Worm (Caenorhabditis elegans) whole organism, young adult: Measurements from ENCODE around the gene abts-4.

Experiments used
- B0336.3 ChIP-seq: fragments of 200-800 bp; sonication (Bioruptor generic); IDR thresholded peaks from 2 replicates; pipeline ENCODE4 v1.3.6; 2022; ENCODE audit warnings: missing genetic modification characterization, missing compliant biosample characterization
- C06A6.2 ChIP-seq: fragments of 200-800 bp; sonication (Bioruptor generic); conservative IDR thresholded peaks from 2 replicates; pipeline ENCODE4 v1.3.6; 2022; ENCODE audit warnings: missing genetic modification characterization, missing compliant biosample characterization
- C17E4.6 ChIP-seq: fragments of 200-800 bp; sonication (Bioruptor generic); IDR thresholded peaks from 2 replicates; pipeline ENCODE4 v1.3.6; 2022; ENCODE audit warnings: missing genetic modification reagents, missing genetic modification characterization, missing compliant biosample characterization
- F10E7.11 ChIP-seq: sonication (generic microtip); optimal IDR thresholded peaks from 2 replicates; lab custom pipeline; 2017; ENCODE audit warnings: mild to moderate bottlenecking, missing genetic modification characterization, moderate library complexity, missing compliant biosample characterization
- F22D6.2 ChIP-seq: sonication (generic microtip); optimal IDR thresholded peaks from 2 replicates; lab custom pipeline; 2016; ENCODE audit warnings: mild to moderate bottlenecking, missing genetic modification characterization, missing compliant biosample characterization
- F49E8.2 ChIP-seq: sonication (generic microtip); optimal IDR thresholded peaks from 3 replicates; lab custom pipeline; 2017; ENCODE audit warnings: missing genetic modification characterization, mild to moderate bottlenecking, missing compliant biosample characterization, antibody characterized with exemption, moderate library complexity; ENCODE audit not compliant: insufficient read depth
- F55B11.4 ChIP-seq: sonication (generic microtip); optimal IDR thresholded peaks from 2 replicates; lab custom pipeline; 2016; ENCODE audit warnings: missing compliant biosample characterization, missing genetic modification characterization, borderline replicate concordance; ENCODE audit not compliant: insufficient read depth
- K12H6.12 ChIP-seq: fragments of 200-800 bp; sonication (Bioruptor generic); optimal IDR thresholded peaks from 2 replicates; lab custom pipeline; 2018; ENCODE audit warnings: mild to moderate bottlenecking, missing genetic modification characterization, missing compliant biosample characterization
- Y53F4B.3 ChIP-seq: fragments of 200-800 bp; sonication (Bioruptor generic); IDR thresholded peaks from 2 replicates; pipeline ENCODE4 v1.3.6; 2022; ENCODE audit warnings: missing genetic modification reagents, missing genetic modification characterization, missing compliant biosample characterization
- Y53G8AR.9 ChIP-seq: fragments of 200-800 bp; sonication (Bioruptor generic); conservative IDR thresholded peaks from 2 replicates; pipeline ENCODE4 v1.3.6; 2022; ENCODE audit warnings: missing genetic modification reagents, missing genetic modification characterization, missing compliant biosample characterization
- Y56A3A.18 ChIP-seq: fragments of 200-800 bp; sonication (Bioruptor generic); IDR thresholded peaks from 2 replicates; pipeline ENCODE4 v1.3.6; 2022; ENCODE audit warnings: missing genetic modification reagents, missing genetic modification characterization, missing compliant biosample characterization
- Y79H2A.3 ChIP-seq: fragments of 200-800 bp; sonication (Bioruptor generic); conservative IDR thresholded peaks from 2 replicates; pipeline ENCODE4 v1.3.6; 2022; ENCODE audit warnings: missing genetic modification reagents, missing genetic modification characterization, missing compliant biosample characterization
- ZK185.1 ChIP-seq: sonication (generic microtip); optimal IDR thresholded peaks from 2 replicates; lab custom pipeline; 2016; ENCODE audit warnings: mild to moderate bottlenecking, missing genetic modification characterization, missing compliant biosample characterization; ENCODE audit not compliant: poor library complexity, severe bottlenecking
- athp-1 ChIP-seq: sonication (generic microtip); optimal IDR thresholded peaks from 2 replicates; lab custom pipeline; 2017; ENCODE audit warnings: mild to moderate bottlenecking, missing genetic modification characterization, missing compliant biosample characterization
- bed-1 ChIP-seq: fragments of 200-800 bp; sonication (Bioruptor generic); IDR thresholded peaks from 2 replicates; pipeline ENCODE4 v1.3.6; 2022; ENCODE audit warnings: missing genetic modification reagents, missing genetic modification characterization, missing compliant biosample characterization
- ccch-3 ChIP-seq: fragments of 200-800 bp; sonication (Bioruptor generic); optimal IDR thresholded peaks from 2 replicates; lab custom pipeline; 2018; ENCODE audit warnings: mild to moderate bottlenecking, missing genetic modification characterization, missing compliant biosample characterization
- ceh-40 ChIP-seq: fragments of 200-800 bp; sonication (Bioruptor generic); IDR thresholded peaks from 2 replicates; pipeline ENCODE4 v1.3.6; 2022; ENCODE audit warnings: missing genetic modification characterization, missing compliant biosample characterization
- ceh-79 ChIP-seq: sonication (generic microtip); optimal IDR thresholded peaks from 2 replicates; lab custom pipeline; 2017; ENCODE audit warnings: mild to moderate bottlenecking, missing genetic modification characterization, missing compliant biosample characterization
- ceh-91 ChIP-seq: fragments of 200-800 bp; sonication (Bioruptor generic); IDR thresholded peaks from 2 replicates; pipeline ENCODE4 v1.3.6; 2022; ENCODE audit warnings: missing genetic modification reagents, missing genetic modification characterization, missing compliant biosample characterization
- dpff-1 ChIP-seq: sonication (generic microtip); optimal IDR thresholded peaks from 2 replicates; lab custom pipeline; 2017; ENCODE audit warnings: mild to moderate bottlenecking, missing genetic modification characterization, missing compliant biosample characterization
- efl-1 ChIP-seq: fragments of 150-350 bp; optimal IDR thresholded peaks from 2 replicates; lab custom pipeline; 2014; ENCODE audit warnings: missing biosample characterization, missing genetic modification reagents, missing genetic modification characterization
- egl-18 ChIP-seq: fragments of 200-800 bp; sonication (Bioruptor generic); IDR thresholded peaks from 2 replicates; pipeline ENCODE4 v1.3.6; 2022; ENCODE audit warnings: missing genetic modification reagents, missing genetic modification characterization, missing compliant biosample characterization
- egrh-3 ChIP-seq: fragments of 200-800 bp; sonication (Bioruptor generic); IDR thresholded peaks from 2 replicates; pipeline ENCODE4 v1.3.6; 2022; ENCODE audit warnings: missing genetic modification reagents, missing genetic modification characterization, missing compliant biosample characterization
- ekl-4 ChIP-seq: fragments of 200-800 bp; sonication (Bioruptor generic); IDR thresholded peaks from 2 replicates; pipeline ENCODE4 v1.3.6; 2022; ENCODE audit warnings: missing genetic modification reagents, missing genetic modification characterization, missing compliant biosample characterization
- gei-17 ChIP-seq: fragments of 200-800 bp; sonication (Bioruptor generic); optimal IDR thresholded peaks from 2 replicates; lab custom pipeline; 2018; ENCODE audit warnings: mild to moderate bottlenecking, missing genetic modification characterization, missing compliant biosample characterization
- hlh-26 ChIP-seq: fragments of 200-800 bp; sonication (Bioruptor generic); conservative IDR thresholded peaks from 2 replicates; pipeline ENCODE4 v1.3.6; 2022; ENCODE audit warnings: missing genetic modification reagents, missing genetic modification characterization, missing compliant biosample characterization
- hmg-1.2 ChIP-seq: fragments of 200-800 bp; sonication (Bioruptor generic); IDR thresholded peaks from 2 replicates; pipeline ENCODE4 v1.3.6; 2022; ENCODE audit warnings: missing genetic modification reagents, missing genetic modification characterization, missing compliant biosample characterization
- hsf-1 ChIP-seq: fragments of 200-800 bp; sonication (Bioruptor generic); IDR thresholded peaks from 2 replicates; pipeline ENCODE4 v1.3.6; 2022; ENCODE audit warnings: missing genetic modification reagents, missing genetic modification characterization, missing compliant biosample characterization
- lag-1 ChIP-seq: fragments of 200-800 bp; sonication (Bioruptor generic); IDR thresholded peaks from 2 replicates; pipeline ENCODE4 v1.3.6; 2022; ENCODE audit warnings: missing genetic modification reagents, missing genetic modification characterization, missing compliant biosample characterization
- madf-3 ChIP-seq: fragments of 200-800 bp; sonication (Bioruptor generic); IDR thresholded peaks from 2 replicates; pipeline ENCODE4 v1.3.6; 2022; ENCODE audit warnings: missing genetic modification reagents, missing genetic modification characterization, missing compliant biosample characterization
- madf-6 ChIP-seq: fragments of 200-800 bp; sonication (Bioruptor generic); IDR thresholded peaks from 2 replicates; pipeline ENCODE4 v1.3.6; 2022; ENCODE audit warnings: missing genetic modification reagents, missing genetic modification characterization, missing compliant biosample characterization
- nfya-2 ChIP-seq: fragments of 200-800 bp; sonication (Bioruptor generic); IDR thresholded peaks from 2 replicates; pipeline ENCODE4 v1.3.6; 2022; ENCODE audit warnings: missing genetic modification reagents, missing genetic modification characterization, missing compliant biosample characterization
- nhr-120 ChIP-seq: fragments of 200-800 bp; sonication (Bioruptor generic); IDR thresholded peaks from 2 replicates; pipeline ENCODE4 v1.3.6; 2022; ENCODE audit warnings: missing genetic modification characterization, missing compliant biosample characterization
- nhr-179 ChIP-seq: sonication (generic microtip); optimal IDR thresholded peaks from 2 replicates; lab custom pipeline; 2016; ENCODE audit warnings: mild to moderate bottlenecking, missing genetic modification characterization, missing compliant biosample characterization
- nhr-27 ChIP-seq: fragments of 200-800 bp; sonication (Bioruptor generic); optimal IDR thresholded peaks from 2 replicates; lab custom pipeline; 2018; ENCODE audit warnings: mild to moderate bottlenecking, missing genetic modification characterization, moderate library complexity, missing compliant biosample characterization
- rpc-1 ChIP-seq, 2 experiments: fragments of 150-350 bp in 1 of 2; sonication (generic microtip) in 1 of 2; optimal IDR thresholded peaks; 2 replicates each; lab custom pipeline; 2014 to 2018; ENCODE audit warnings: missing biosample characterization in 1 of 2, missing genetic modification characterization in 1 of 2, missing genetic modification reagents in 1 of 2, missing genotype in 1 of 2
- sea-2 ChIP-seq: fragments of 200-800 bp; sonication (Bioruptor generic); IDR thresholded peaks from 2 replicates; pipeline ENCODE4 v1.3.6; 2022; ENCODE audit warnings: missing genetic modification characterization, missing compliant biosample characterization
- snpc-1.1 ChIP-seq: sonication (generic microtip); optimal IDR thresholded peaks from 2 replicates; lab custom pipeline; 2017; ENCODE audit warnings: missing genetic modification characterization, mild to moderate bottlenecking, missing compliant biosample characterization, antibody characterized with exemption, moderate library complexity, missing genotype, missing genetic modification reagents; ENCODE audit not compliant: insufficient read depth
- snpc-3.4 ChIP-seq: sonication (generic microtip); optimal IDR thresholded peaks from 2 replicates; lab custom pipeline; 2017; ENCODE audit warnings: missing genetic modification characterization, mild to moderate bottlenecking, missing compliant biosample characterization, antibody characterized with exemption, moderate library complexity, missing genotype, missing genetic modification reagents
- somi-1 ChIP-seq: fragments of 200-800 bp; sonication (Bioruptor generic); optimal IDR thresholded peaks from 2 replicates; lab custom pipeline; 2018; ENCODE audit warnings: mild to moderate bottlenecking, missing genetic modification characterization, missing compliant biosample characterization
- tbp1 ChIP-seq: fragments of 200-800 bp; sonication (Bioruptor generic); optimal IDR thresholded peaks from 2 replicates; lab custom pipeline; 2018; ENCODE audit warnings: mild to moderate bottlenecking, missing genetic modification characterization, missing compliant biosample characterization
- tbx-9 ChIP-seq: sonication (generic microtip); optimal IDR thresholded peaks from 2 replicates; lab custom pipeline; 2016; ENCODE audit warnings: borderline replicate concordance, missing genetic modification characterization, inconsistent platforms, missing compliant biosample characterization
- unc-130 ChIP-seq: sonication (generic microtip); optimal IDR thresholded peaks from 2 replicates; lab custom pipeline; 2016; ENCODE audit warnings: missing genetic modification reagents, missing genetic modification characterization, missing compliant biosample characterization
- zfh-2 ChIP-seq: fragments of 200-800 bp; sonication (Bioruptor generic); conservative IDR thresholded peaks from 2 replicates; pipeline ENCODE4 v1.3.6; 2022; ENCODE audit warnings: missing genetic modification reagents, missing genetic modification characterization, missing compliant biosample characterization
- ztf-18 ChIP-seq: sonication (generic microtip); optimal IDR thresholded peaks from 2 replicates; lab custom pipeline; 2016; ENCODE audit warnings: missing genotype, mild to moderate bottlenecking, missing genetic modification characterization, missing compliant biosample characterization
- ztf-25 ChIP-seq: fragments of 200-800 bp; sonication (Bioruptor generic); IDR thresholded peaks from 2 replicates; pipeline ENCODE4 v1.3.6; 2022; ENCODE audit warnings: missing genetic modification reagents, missing genetic modification characterization, missing compliant biosample characterization
- ztf-26 ChIP-seq: sonication (generic microtip); optimal IDR thresholded peaks from 2 replicates; lab custom pipeline; 2017; ENCODE audit warnings: missing genetic modification characterization, missing compliant biosample characterization

Gene abts-4

DNA sequence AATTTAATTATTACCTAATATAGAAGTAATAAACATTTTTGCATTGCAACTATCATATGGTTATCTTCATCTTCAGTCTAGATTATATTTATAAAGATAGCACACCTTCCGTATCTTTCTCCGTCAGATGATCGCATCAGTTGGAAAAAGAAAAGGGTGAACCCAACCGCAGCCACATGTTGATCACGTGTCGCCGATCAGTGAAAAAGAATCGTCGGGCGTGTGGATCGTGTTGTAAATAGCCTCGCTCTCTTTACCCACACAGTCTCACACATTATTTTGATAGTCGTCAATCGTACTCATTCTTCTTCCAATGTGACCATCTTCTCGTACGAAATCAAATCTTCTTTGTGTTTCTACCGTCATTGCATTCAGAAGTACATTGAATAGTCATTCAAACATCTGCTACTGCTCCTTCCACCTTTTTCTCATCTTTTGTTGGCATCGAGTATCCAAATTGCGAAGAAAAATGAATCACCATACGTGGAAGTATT lies 17.6 kb downstream of the abts-4 start:
- peak; percentile 8; the same call in 1 of the 2 replicates for TF ChIP-seq egrh-3
- peak; percentile 61 for TF ChIP-seq nhr-27 (tag; lab: Kevin White, UChicago)
- peak; percentile 76 for TF ChIP-seq ekl-4
- no peak for TF ChIP-seq tbx-9 (tag; lab: Kevin White, UChicago)
- TF ChIP-seq gei-17 (GFP tag; lab: Kevin White, UChicago): peak; percentile 88
- TF ChIP-seq somi-1 (GFP tag; lab: Kevin White, UChicago): peak; percentile 97
- no peak for TF ChIP-seq snpc-3.4 (tag; lab: Kevin White, UChicago)
- no peak for TF ChIP-seq nhr-120 (GFP tag; lab: Robert Waterston, UW)
- TF ChIP-seq ztf-25 (GFP tag; lab: Robert Waterston, UW): 0 out of 2 replicates have a peak, but pooled peaks have one; percentile 63
- no peak for TF ChIP-seq snpc-1.1 (tag; lab: Kevin White, UChicago)
- TF ChIP-seq madf-6 (GFP tag; lab: Robert Waterston, UW): peak; percentile 32; the same call in 1 of the 2 replicates
- TF ChIP-seq Y53F4B.3 (GFP tag; lab: Robert Waterston, UW): no peak
- 0 out of 2 replicates have a peak, but pooled peaks have one; percentile 45 for TF ChIP-seq madf-3 (GFP tag; lab: Robert Waterston, UW)
- TF ChIP-seq hlh-26 (GFP tag; lab: Robert Waterston, UW): no peak
- TF ChIP-seq F49E8.2: no peak
- no peak for TF ChIP-seq bed-1 (GFP tag; lab: Robert Waterston, UW)
- peak; percentile 45 for TF ChIP-seq zfh-2 (GFP tag; lab: Robert Waterston, UW)
- peak; percentile 92 for TF ChIP-seq B0336.3
- 0 out of 2 replicates have a peak, but pooled peaks have one; percentile 67 for TF ChIP-seq Y56A3A.18 (GFP tag; lab: Robert Waterston, UW)
- TF ChIP-seq egl-18: no peak
- peak; percentile 97 for TF ChIP-seq ztf-26
- no peak for TF ChIP-seq dpff-1 (tag; lab: Kevin White, UChicago)
- no peak for TF ChIP-seq ceh-79 (tag; lab: Kevin White, UChicago)
- no peak for TF ChIP-seq nfya-2 (GFP tag; lab: Robert Waterston, UW)
- peak; percentile 74; the same call in 1 of the 2 replicates for TF ChIP-seq Y79H2A.3 (GFP tag; lab: Robert Waterston, UW)
- TF ChIP-seq tbp1 (GFP tag; lab: Kevin White, UChicago): peak; percentile 69
- peak; percentile 95 for TF ChIP-seq F22D6.2
- TF ChIP-seq hmg-1.2: peak; percentile 59
- TF ChIP-seq ccch-3: no peak
- TF ChIP-seq lag-1 (GFP tag; lab: Robert Waterston, UW): 0 out of 2 replicates have a peak, but pooled peaks have one; percentile 25
- peak; percentile 88 for TF ChIP-seq C06A6.2
- TF ChIP-seq hsf-1 (GFP tag; lab: Robert Waterston, UW): peak; percentile 49; the same call in 1 of the 2 replicates
- TF ChIP-seq C17E4.6 (GFP tag; lab: Robert Waterston, UW): peak; percentile 79
- peak; percentile 71 for TF ChIP-seq K12H6.12 (tag; lab: Kevin White, UChicago)
- TF ChIP-seq efl-1 (GFP tag; lab: Kevin White, UChicago): no peak
- TF ChIP-seq Y53G8AR.9: peak; percentile 92
- TF ChIP-seq ztf-18: peak; percentile 32
- TF ChIP-seq ceh-40 (GFP tag; lab: Robert Waterston, UW): 0 out of 2 replicates have a peak, but pooled peaks have one; percentile 3
- no peak for TF ChIP-seq ceh-91
- no peak for TF ChIP-seq F55B11.4 (tag; lab: Kevin White, UChicago)
- no peak for TF ChIP-seq unc-130 (GFP tag; lab: Kevin White, UChicago)
- TF ChIP-seq ZK185.1 (tag; lab: Kevin White, UChicago): peak; percentile 93
- no peak for TF ChIP-seq nhr-179
- TF ChIP-seq athp-1: peak; percentile 45
- TF ChIP-seq rpc-1 (optimal IDR thresholded peaks at IDR 0.05; lab: Kevin White, UChicago): no peak
- no peak for TF ChIP-seq rpc-1 (tag; optimal IDR thresholded peaks at IDR 0.05; lab: Kevin White, UChicago)
- peak; percentile 60 for TF ChIP-seq F10E7.11 (tag; lab: Kevin White, UChicago)
- TF ChIP-seq sea-2 (GFP tag; lab: Robert Waterston, UW): no peak
